Worm (Caenorhabditis elegans): ENCODE measurements around the gene fbxb-95.
"Not testable (repeated sequence)": the region's sequence is repeated elsewhere in the genome, so short reads cannot be mapped to it uniquely, and the experiment has no call there.

The fbxb-95 gene

DNA sequence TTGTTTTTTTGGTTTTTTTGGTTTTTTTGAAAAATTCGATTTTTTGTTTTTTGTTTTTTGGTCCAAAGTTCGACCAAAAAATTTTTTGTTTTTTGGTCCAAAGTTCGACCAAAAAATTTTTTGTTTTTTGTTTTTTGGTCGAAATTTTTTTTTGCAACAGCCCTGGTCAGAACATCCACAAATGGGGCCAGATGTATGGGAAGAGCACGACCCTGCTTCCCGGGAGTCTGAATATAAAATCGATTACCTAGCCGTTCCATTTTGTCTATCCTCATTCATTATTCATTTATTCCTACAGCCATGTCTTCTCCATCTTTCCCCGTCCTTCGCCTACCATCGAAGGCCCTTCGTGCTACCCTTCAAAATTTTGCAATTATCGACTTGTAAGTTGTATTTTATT, at the start of gene fbxb-95:
TSS of gene fbxb-95 (plus strand) at position 301 of the 400 bp plus-strand sequence.
- not testable (repeated sequence) for TF ChIP-seq C16A3.4 (tag; optimal IDR thresholded peaks at IDR 0.05); sup-37 (GFP tag; optimal IDR thresholded peaks at IDR 0.05); hlh-4 (tag; optimal IDR thresholded peaks at IDR 0.05)

DNA sequence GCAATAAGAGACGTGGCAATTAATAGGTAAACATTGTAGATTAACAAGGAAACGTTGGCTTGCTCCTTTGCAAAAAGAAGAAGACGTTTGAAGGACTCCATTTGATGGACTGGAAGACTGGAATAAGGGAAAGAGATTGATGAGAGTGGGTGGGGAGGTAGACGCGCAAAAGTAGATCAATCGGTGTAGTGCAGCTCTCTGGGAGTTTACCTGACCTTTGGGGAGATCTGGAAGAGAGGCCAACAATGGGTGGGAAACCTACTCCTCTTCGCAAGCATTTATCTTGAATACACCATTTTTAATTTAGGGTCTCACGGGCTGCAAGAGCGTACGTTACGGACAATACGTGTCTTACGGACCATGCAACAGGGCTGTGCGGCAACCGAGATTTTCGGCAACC, 47.8 kb upstream of the fbxb-95 start, which contains the start of gene C08F1.12:
TSS of gene C08F1.12 (minus strand) at position 101 of the 400 bp plus-strand sequence.
- TF ChIP-seq ets-5 (GFP tag; IDR thresholded peaks at IDR 0.05) (no peak), efl-3 (GFP tag; optimal IDR thresholded peaks at IDR 0.05) (no peak), ceh-90 (tag; optimal IDR thresholded peaks at IDR 0.05) (no peak), Y116A8C.19 (tag; optimal IDR thresholded peaks at IDR 0.05; ENCODE audit: borderline replicate concordance) (no peak), dpl-1 (GFP tag; optimal IDR thresholded peaks at IDR 0.05) (no peak), alr-1 (tag; optimal IDR thresholded peaks at IDR 0.05; ENCODE audit: borderline replicate concordance) (no peak), nhr-76 (tag; optimal IDR thresholded peaks at IDR 0.05) (no peak)

DNA sequence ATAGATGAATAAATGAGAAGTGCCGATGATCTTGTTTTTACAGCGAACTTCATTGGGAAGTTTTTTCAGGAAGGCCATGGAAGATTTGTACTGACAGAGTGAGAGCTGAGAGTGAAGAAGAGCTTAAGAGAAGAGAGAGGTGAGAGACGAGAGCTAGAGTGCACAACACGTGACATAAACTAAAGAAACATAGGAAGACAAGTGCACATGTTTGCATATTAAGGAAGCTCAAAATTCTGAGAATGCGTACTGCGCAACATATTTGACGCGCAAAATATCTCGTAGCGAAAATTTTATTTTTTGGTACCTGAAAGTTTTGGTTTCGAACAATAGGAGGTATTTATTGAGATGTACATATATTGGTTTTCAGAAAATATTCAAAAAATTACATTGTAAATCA, 46.0 kb upstream of the fbxb-95 start, which contains the start of gene C08F1.8:
TSS of gene C08F1.8 (minus strand) at position 101 of the 400 bp plus-strand sequence.
- peak in 1 of 3 experiments; percentile 37 for TF ChIP-seq dpl-1 (GFP tag; optimal IDR thresholded peaks at IDR 0.05)
- no peak for TF ChIP-seq ces-1 (GFP tag; optimal IDR thresholded peaks at IDR 0.05)
- peak; percentile 24 for TF ChIP-seq fkh-8 (tag; optimal IDR thresholded peaks at IDR 0.05)
- peak; percentile 52 for TF ChIP-seq unc-86 (tag; optimal IDR thresholded peaks at IDR 0.05)
- TF ChIP-seq lin-35 (GFP tag; optimal IDR thresholded peaks at IDR 0.05): peak in 1 of 2 experiments; percentile 8
- TF ChIP-seq lin-14 (GFP tag; optimal IDR thresholded peaks at IDR 0.05): peak; percentile 29
- peak; percentile 31 for TF ChIP-seq F16B12.6 (tag; optimal IDR thresholded peaks at IDR 0.05)
- no peak for TF ChIP-seq sup-37 (GFP tag; optimal IDR thresholded peaks at IDR 0.05)
- no peak for TF ChIP-seq nhr-11 (tag; optimal IDR thresholded peaks at IDR 0.05)
- peak; percentile 4 to 38 for TF ChIP-seq efl-1 (optimal IDR thresholded peaks at IDR 0.05)
- peak in 1 of 2 experiments; percentile 29 for TF ChIP-seq efl-1 (GFP tag; optimal IDR thresholded peaks at IDR 0.05 in 1 of 2)
- TF ChIP-seq dsc-1 (tag; optimal IDR thresholded peaks at IDR 0.05): peak; percentile 4

DNA sequence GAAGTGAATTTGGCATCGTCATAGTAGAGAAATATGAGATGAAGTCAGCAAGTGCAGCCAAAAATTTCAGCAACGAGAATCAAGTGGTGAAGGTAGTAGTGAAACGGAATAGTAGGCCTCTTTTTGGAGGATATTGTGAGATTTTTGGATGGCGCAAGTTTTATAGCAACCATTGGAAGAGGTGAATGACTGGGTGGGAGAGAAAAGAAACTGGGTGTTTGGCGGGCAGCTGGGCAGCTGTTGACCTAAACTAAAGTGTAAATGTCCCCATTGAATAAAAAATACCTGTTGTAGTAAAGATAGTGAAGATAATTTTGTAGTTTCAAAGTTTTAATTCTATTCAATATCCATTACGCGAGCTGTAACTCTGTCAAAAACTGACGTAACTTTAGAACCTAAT, 38.1 kb upstream of the fbxb-95 start:
- TF ChIP-seq efl-1 (optimal IDR thresholded peaks at IDR 0.05) (no peak), efl-1 (GFP tag; optimal IDR thresholded peaks at IDR 0.05 in 1 of 2) (peak in 1 of 2 experiments; percentile 86), mdl-1 (tag; optimal IDR thresholded peaks at IDR 0.05) (no peak), dsc-1 (tag; optimal IDR thresholded peaks at IDR 0.05) (no peak)

DNA sequence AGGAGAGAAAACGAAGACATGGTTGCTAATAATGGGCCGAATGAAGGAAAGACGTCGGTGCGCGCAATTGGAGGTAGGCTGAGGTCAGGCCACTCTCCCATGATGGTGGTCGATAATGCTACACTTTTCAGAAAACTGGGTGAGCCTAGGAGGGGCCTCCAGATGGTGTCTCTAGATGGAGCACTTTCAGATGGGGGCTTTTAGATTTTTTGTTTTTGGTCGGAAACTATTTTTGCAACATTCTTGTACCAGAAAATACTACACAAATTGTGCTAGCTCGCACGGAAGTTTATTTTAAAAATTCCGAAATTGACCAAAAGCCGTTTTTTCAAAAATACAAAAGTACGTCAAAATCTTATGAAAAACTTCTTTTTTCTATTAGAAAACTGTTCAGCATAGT, 35.9 kb upstream of the fbxb-95 start, which contains the start of gene fbxb-10:
TSS of gene fbxb-10 (minus strand) at position 101 of the 400 bp plus-strand sequence.
- TF ChIP-seq rnt-1 (tag; optimal IDR thresholded peaks at IDR 0.05) (no peak), hlh-4 (tag; optimal IDR thresholded peaks at IDR 0.05) (no peak), unc-30 (tag; optimal IDR thresholded peaks at IDR 0.05) (no peak), mef-2 (tag; optimal IDR thresholded peaks at IDR 0.05) (no peak), ztf-11 (tag; optimal IDR thresholded peaks at IDR 0.05) (no peak), sptf-1 (tag; optimal IDR thresholded peaks at IDR 0.05) (no peak), C34B4.2 (tag; optimal IDR thresholded peaks at IDR 0.05) (no peak), mab-9 (GFP tag; IDR thresholded peaks at IDR 0.05) (no peak), C16A3.4 (tag; optimal IDR thresholded peaks at IDR 0.05) (no peak), zag-1 (tag; optimal IDR thresholded peaks at IDR 0.05) (no peak), elt-2 (tag; optimal IDR thresholded peaks at IDR 0.05) (no peak), pag-3 (tag; optimal IDR thresholded peaks at IDR 0.05; ENCODE audit: borderline replicate concordance, insufficient read depth) (no peak), nhr-20 (tag; optimal IDR thresholded peaks at IDR 0.05) (no peak), nhr-47 (tag; optimal IDR thresholded peaks at IDR 0.05) (no peak), unc-98 (GFP tag; IDR thresholded peaks at IDR 0.05) (no peak), lin-15B (tag; optimal IDR thresholded peaks at IDR 0.05) (no peak), elt-3 (tag; optimal IDR thresholded peaks at IDR 0.05) (no peak), zip-4 (GFP tag; optimal IDR thresholded peaks at IDR 0.05) (no peak), Y116A8C.19 (tag; optimal IDR thresholded peaks at IDR 0.05; ENCODE audit: borderline replicate concordance) (no peak), snpc-4 (tag; optimal IDR thresholded peaks at IDR 0.05) (no peak)

Measured in whole organism, L1 larva.